Fruit fly (Drosophila melanogaster) whole organism, embryonic: ENCODE measurements around the gene CG5171.

ENCODE experiments used
- Antp ChIP-seq: fragments of 200-800 bp; sonication (Bioruptor generic); optimal IDR thresholded peaks from 3 replicates; lab custom pipeline; 2016; ENCODE audit warnings: missing biosample characterization, missing genetic modification characterization
- B-H2 ChIP-seq: fragments of 200-800 bp; sonication (Bioruptor generic); optimal IDR thresholded peaks from 2 replicates; lab custom pipeline; 2018; ENCODE audit warnings: missing biosample characterization, mild to moderate bottlenecking, missing genetic modification characterization
- BtbVII ChIP-seq: fragments of 200-800 bp; sonication (Bioruptor generic); optimal IDR thresholded peaks from 3 replicates; lab custom pipeline; 2017; ENCODE audit warnings: missing biosample characterization, mild to moderate bottlenecking, missing genetic modification characterization
- CG11085 ChIP-seq: fragments of 200-800 bp; sonication (Bioruptor generic); IDR thresholded peaks from 2 replicates; pipeline ENCODE4 v1.3.6; 2022; ENCODE audit warnings: missing biosample characterization, missing genetic modification characterization
- CG12155 ChIP-seq: fragments of 200-800 bp; sonication (Bioruptor generic); optimal IDR thresholded peaks from 3 replicates; lab custom pipeline; 2016; ENCODE audit warnings: missing biosample characterization, missing genetic modification characterization
- CG12299 ChIP-seq: fragments of 200-800 bp; sonication (Bioruptor generic); optimal IDR thresholded peaks from 2 replicates; lab custom pipeline; 2018; ENCODE audit warnings: missing biosample characterization, mild to moderate bottlenecking, missing genetic modification characterization
- CG14014 ChIP-seq: fragments of 200-800 bp; sonication (Bioruptor generic); IDR thresholded peaks from 2 replicates; pipeline ENCODE4 v1.3.6; 2022; ENCODE audit warnings: missing biosample characterization, missing genetic modification characterization
- CG16779 ChIP-seq: fragments of 200-800 bp; sonication (Bioruptor generic); IDR thresholded peaks from 2 replicates; pipeline ENCODE4 v1.3.6; 2022; ENCODE audit warnings: missing biosample characterization, missing genetic modification characterization
- CG17829 ChIP-seq: fragments of 200-800 bp; optimal IDR thresholded peaks from 2 replicates; lab custom pipeline; 2019; ENCODE audit warnings: missing biosample characterization, mild to moderate bottlenecking, missing genetic modification characterization, moderate library complexity
- CG18599 ChIP-seq: fragments of 200-800 bp; sonication (Bioruptor generic); optimal IDR thresholded peaks from 3 replicates; lab custom pipeline; 2017; ENCODE audit warnings: missing biosample characterization, missing genetic modification characterization, mild to moderate bottlenecking, moderate library complexity, missing genetic modification reagents
- CG3163 ChIP-seq: fragments of 200-800 bp; sonication (Bioruptor generic); optimal IDR thresholded peaks from 3 replicates; lab custom pipeline; 2016; ENCODE audit warnings: missing biosample characterization, missing genetic modification characterization
- CG3281 ChIP-seq: fragments of 200-800 bp; sonication (Bioruptor generic); optimal IDR thresholded peaks from 3 replicates; lab custom pipeline; 2017; ENCODE audit warnings: missing biosample characterization, mild to moderate bottlenecking, missing genetic modification characterization
- CG4617 ChIP-seq: fragments of 200-800 bp; sonication (Bioruptor generic); optimal IDR thresholded peaks from 3 replicates; lab custom pipeline; 2016; ENCODE audit warnings: missing biosample characterization, missing genetic modification characterization, borderline replicate concordance
- CG6683 ChIP-seq: fragments of 200-800 bp; sonication (Bioruptor generic); optimal IDR thresholded peaks from 2 replicates; lab custom pipeline; 2017; ENCODE audit warnings: missing biosample characterization, mild to moderate bottlenecking, missing genetic modification characterization, missing genetic modification reagents
- CG6765 ChIP-seq: fragments of 200-800 bp; sonication (Bioruptor generic); optimal IDR thresholded peaks from 3 replicates; lab custom pipeline; 2017; ENCODE audit warnings: missing biosample characterization, mild to moderate bottlenecking, missing genetic modification characterization
- CG6854 ChIP-seq: fragments of 200-800 bp; sonication (Bioruptor generic); optimal IDR thresholded peaks from 3 replicates; lab custom pipeline; 2017; ENCODE audit warnings: missing biosample characterization, mild to moderate bottlenecking, missing genetic modification characterization
- CG7839 ChIP-seq: fragments of 200-800 bp; sonication (Bioruptor generic); optimal IDR thresholded peaks from 3 replicates; lab custom pipeline; 2018; ENCODE audit warnings: missing biosample characterization, mild to moderate bottlenecking, missing genetic modification characterization, moderate library complexity
- CG8359 ChIP-seq: fragments of 200-800 bp; sonication (Bioruptor generic); optimal IDR thresholded peaks from 2 replicates; lab custom pipeline; 2017; ENCODE audit warnings: missing biosample characterization, mild to moderate bottlenecking, missing genetic modification characterization, borderline replicate concordance
- CG9437 ChIP-seq: fragments of 200-800 bp; sonication (Bioruptor generic); optimal IDR thresholded peaks from 2 replicates; lab custom pipeline; 2018; ENCODE audit warnings: missing biosample characterization, mild to moderate bottlenecking, missing genetic modification characterization
- CG9932 ChIP-seq: fragments of 200-800 bp; sonication (Bioruptor generic); IDR thresholded peaks from 2 replicates; pipeline ENCODE4 v1.3.6; 2022; ENCODE audit warnings: missing biosample characterization, missing genetic modification characterization
- Dek ChIP-seq: fragments of 200-800 bp; sonication (Bioruptor generic); optimal IDR thresholded peaks from 3 replicates; lab custom pipeline; 2019; ENCODE audit warnings: missing biosample characterization, mild to moderate bottlenecking, missing genetic modification characterization, moderate library complexity
- Doc2 ChIP-seq: fragments of 200-800 bp; sonication (Bioruptor generic); IDR thresholded peaks from 2 replicates; pipeline ENCODE4 v1.3.6; 2022; ENCODE audit warnings: missing biosample characterization, missing genetic modification characterization
- E2f1 ChIP-seq: fragments of 200-800 bp; sonication (Bioruptor generic); IDR thresholded peaks from 2 replicates; pipeline ENCODE4 v1.3.6; 2022; ENCODE audit warnings: missing biosample characterization, missing genetic modification characterization
- GATAe ChIP-seq: fragments of 200-800 bp; sonication (Bioruptor generic); conservative IDR thresholded peaks from 2 replicates; pipeline ENCODE4 v1.3.6; 2022; ENCODE audit warnings: missing biosample characterization, missing genetic modification characterization
- HLH4C ChIP-seq: fragments of 200-800 bp; sonication (Bioruptor generic); IDR thresholded peaks from 3 replicates; pipeline ENCODE4 v1.3.6; 2022; ENCODE audit warnings: missing biosample characterization, missing genetic modification characterization; ENCODE audit not compliant: partially characterized antibody
- Max ChIP-seq: fragments of 200-800 bp; sonication (Bioruptor generic); optimal IDR thresholded peaks from 2 replicates; lab custom pipeline; 2016; ENCODE audit warnings: missing biosample characterization, mild to moderate bottlenecking, missing genetic modification characterization
- NC2α ChIP-seq: fragments of 200-800 bp; sonication (Bioruptor generic); optimal IDR thresholded peaks from 2 replicates; lab custom pipeline; 2016; ENCODE audit warnings: missing biosample characterization, missing genetic modification characterization
- YL-1 ChIP-seq: fragments of 200-800 bp; sonication (Bioruptor generic); optimal IDR thresholded peaks from 3 replicates; lab custom pipeline; 2017; ENCODE audit warnings: missing biosample characterization, mild to moderate bottlenecking, missing genetic modification characterization
- ash1 ChIP-seq: fragments of 200-800 bp; sonication (Bioruptor generic); optimal IDR thresholded peaks from 2 replicates; lab custom pipeline; 2018; ENCODE audit warnings: missing biosample characterization, mild to moderate bottlenecking, missing genetic modification characterization
- dati ChIP-seq: fragments of 200-800 bp; sonication (Bioruptor generic); IDR thresholded peaks from 2 replicates; pipeline ENCODE4 v1.3.6; 2022; ENCODE audit warnings: missing biosample characterization, missing genetic modification characterization
- dmrt99B ChIP-seq: fragments of 200-800 bp; sonication (Bioruptor generic); optimal IDR thresholded peaks from 2 replicates; lab custom pipeline; 2018; ENCODE audit warnings: missing biosample characterization, mild to moderate bottlenecking, missing genetic modification characterization, moderate library complexity
- fd102C ChIP-seq: fragments of 200-800 bp; sonication (Bioruptor generic); optimal IDR thresholded peaks from 2 replicates; lab custom pipeline; 2018; ENCODE audit warnings: missing biosample characterization, mild to moderate bottlenecking, missing genetic modification characterization, moderate library complexity
- gt ChIP-seq: fragments of 200-800 bp; sonication (Bioruptor generic); IDR thresholded peaks from 2 replicates; pipeline ENCODE4 v1.3.6; 2022; ENCODE audit warnings: missing biosample characterization, missing genetic modification characterization
- hbn ChIP-seq: fragments of 200-800 bp; sonication (Bioruptor generic); IDR thresholded peaks from 2 replicates; pipeline ENCODE4 v1.3.6; 2022; ENCODE audit warnings: missing biosample characterization, missing genetic modification characterization; ENCODE audit not compliant: partially characterized antibody
- ind ChIP-seq: fragments of 200-800 bp; sonication (Bioruptor generic); optimal IDR thresholded peaks from 3 replicates; lab custom pipeline; 2016; ENCODE audit warnings: missing biosample characterization, missing genetic modification characterization
- kah ChIP-seq: fragments of 200-800 bp; sonication (Bioruptor generic); optimal IDR thresholded peaks from 2 replicates; lab custom pipeline; 2018; ENCODE audit warnings: missing biosample characterization, mild to moderate bottlenecking, missing genetic modification characterization
- ken ChIP-seq: fragments of 200-800 bp; sonication (Bioruptor generic); IDR thresholded peaks from 3 replicates; pipeline ENCODE4 v1.3.6; 2022; ENCODE audit warnings: missing biosample characterization, missing genetic modification characterization
- lab ChIP-seq: fragments of 200-800 bp; sonication (Bioruptor generic); optimal IDR thresholded peaks from 3 replicates; lab custom pipeline; 2017; ENCODE audit warnings: missing biosample characterization, missing genetic modification characterization, mild to moderate bottlenecking, moderate library complexity, missing genetic modification reagents
- lbe ChIP-seq: fragments of 200-800 bp; sonication (Bioruptor generic); optimal IDR thresholded peaks from 2 replicates; lab custom pipeline; 2016; ENCODE audit warnings: missing biosample characterization, mild to moderate bottlenecking, missing genetic modification characterization
- lmd ChIP-seq: fragments of 200-800 bp; sonication (Bioruptor generic); IDR thresholded peaks from 2 replicates; pipeline ENCODE4 v1.3.6; 2022; ENCODE audit warnings: missing biosample characterization, missing genetic modification characterization
- otp ChIP-seq: fragments of 200-800 bp; sonication (Bioruptor generic); IDR thresholded peaks from 3 replicates; pipeline ENCODE4, ENCODE4 v1.3.6; 2022; ENCODE audit warnings: missing biosample characterization, missing genetic modification characterization
- pan ChIP-seq, 4 experiments: fragments of >200 bp in 3 of 4; fragments of 200-800 bp in 1 of 4; sonication (Bioruptor generic) in 1 of 4; optimal IDR thresholded peaks in 3 of 4; IDR thresholded peaks in 1 of 4; 2 replicates each; pipeline versions ENCODE4 v1.3.6 to Lab custom; 2017 to 2022; ENCODE audit warnings: missing biosample characterization in 2 of 4, missing genetic modification characterization in 2 of 4, mixed read lengths in 1 of 4
- ranshi ChIP-seq: fragments of 200-800 bp; sonication (Bioruptor generic); IDR thresholded peaks from 2 replicates; pipeline ENCODE4 v1.3.6; 2022; ENCODE audit warnings: missing biosample characterization, missing genetic modification characterization
- sens ChIP-seq: fragments of 200-800 bp; sonication (Bioruptor generic); peaks from one replicate; lab custom pipeline; 2016; ENCODE audit warnings: missing biosample characterization, missing genetic modification characterization
- tgo ChIP-seq: fragments of 200-800 bp; sonication (Bioruptor generic); IDR thresholded peaks from 3 replicates; pipeline ENCODE4 v1.3.6; 2022; ENCODE audit warnings: missing biosample characterization, missing genetic modification characterization
- tin ChIP-seq: fragments of 200-800 bp; sonication (Bioruptor generic); optimal IDR thresholded peaks from 3 replicates; lab custom pipeline; 2016; ENCODE audit warnings: missing biosample characterization, missing genetic modification characterization
- vfl ChIP-seq: fragments of 200-800 bp; sonication (Bioruptor generic); optimal IDR thresholded peaks from 2 replicates; lab custom pipeline; 2016; ENCODE audit warnings: missing biosample characterization, missing genetic modification characterization
- wdn ChIP-seq: fragments of 200-800 bp; sonication (Bioruptor generic); IDR thresholded peaks from 2 replicates; pipeline ENCODE4 v1.3.6; 2022; ENCODE audit warnings: missing biosample characterization, missing genetic modification characterization
- wor ChIP-seq: fragments of 200-800 bp; sonication (Bioruptor generic); IDR thresholded peaks from 2 replicates; pipeline ENCODE4 v1.3.6; 2022; ENCODE audit warnings: missing biosample characterization, missing genetic modification characterization

Gene CG5171

dm6 chr2L:7434737-7435356, 33.7 kb downstream of the CG5171 start (continued):
- TF ChIP-seq dati: no peak
- peak; percentile 38 for TF ChIP-seq ranshi (GFP tag; lab: Robert Waterston, UW)
- TF ChIP-seq Dek (tag; lab: Kevin White, UChicago): peak; percentile 45
- peak; percentile 6 for TF ChIP-seq ind (GFP tag; lab: Kevin White, UChicago)
- no peak for TF ChIP-seq GATAe (GFP tag; lab: Robert Waterston, UW)
- peak; percentile 26 for TF ChIP-seq sens (GFP tag; lab: Kevin White, UChicago)
- TF ChIP-seq CG9437 (GFP tag; lab: Kevin White, UChicago): no peak
- peak; percentile 5; the same call in 1 of the 3 replicates for TF ChIP-seq ken (GFP tag; lab: Robert Waterston, UW)
- TF ChIP-seq CG12299 (tag; lab: Kevin White, UChicago): peak; percentile 28
- 0 out of 2 replicates have a peak, but pooled peaks have one; percentile 67 for TF ChIP-seq wdn (GFP tag; lab: Robert Waterston, UW)
- TF ChIP-seq ash1 (GFP tag; lab: Kevin White, UChicago): no peak
- TF ChIP-seq gt (GFP tag; lab: Robert Waterston, UW): no peak
- TF ChIP-seq Doc2 (GFP tag; lab: Robert Waterston, UW): no peak
- TF ChIP-seq CG7839: peak; percentile 42
- peak; percentile 69; the same call in 1 of the 2 replicates for TF ChIP-seq CG14014 (GFP tag; lab: Robert Waterston, UW)
- peak; percentile 61 for TF ChIP-seq lmd (GFP tag; lab: Robert Waterston, UW)
- TF ChIP-seq vfl (GFP tag; lab: Kevin White, UChicago): no peak
- TF ChIP-seq CG6765 (GFP tag; lab: Kevin White, UChicago): peak; percentile 2
- no peak for TF ChIP-seq YL-1
- TF ChIP-seq NC2α (GFP tag; lab: Kevin White, UChicago): no peak
- TF ChIP-seq CG12155 (GFP tag; lab: Kevin White, UChicago): peak; percentile 12
- no peak for TF ChIP-seq hbn (GFP tag; lab: Robert Waterston, UW)
- TF ChIP-seq wor: no peak
- peak; percentile 82 for TF ChIP-seq CG9932
- peak; percentile 34 for TF ChIP-seq BtbVII (GFP tag; lab: Kevin White, UChicago)
- TF ChIP-seq CG11085 (GFP tag; lab: Robert Waterston, UW): peak; percentile 37; the same call in 1 of the 2 replicates
- peak; percentile 51; the same call in 1 of the 2 replicates for TF ChIP-seq E2f1
- no peak for TF ChIP-seq CG4617
- TF ChIP-seq CG6854: peak; percentile 63
- peak; percentile 18 for TF ChIP-seq B-H2 (GFP tag; lab: Kevin White, UChicago)
- TF ChIP-seq tin (GFP tag; lab: Kevin White, UChicago): peak; percentile 22
- TF ChIP-seq pan (optimal IDR thresholded peaks at IDR 0.05; lab: Kevin White, UChicago): no peak
- peak in 1 of 2 experiments; percentile 55 for TF ChIP-seq pan (GFP tag; optimal IDR thresholded peaks at IDR 0.05 in 1 of 2, IDR thresholded peaks at IDR 0.05 in 1 of 2)
- no peak for TF ChIP-seq CG16779
- TF ChIP-seq Antp (GFP tag; lab: Kevin White, UChicago): no peak
- no peak for TF ChIP-seq fd102C (GFP tag; lab: Kevin White, UChicago)
- TF ChIP-seq CG6683 (GFP tag; lab: Kevin White, UChicago): no peak
- TF ChIP-seq tgo (GFP tag; lab: Robert Waterston, UW): peak; percentile 64; the same call in 2 of the 3 replicates
- TF ChIP-seq lbe: no peak
- peak; percentile 62 for TF ChIP-seq lab
- peak; percentile 13 for TF ChIP-seq CG3281 (GFP tag; lab: Kevin White, UChicago)
- TF ChIP-seq Max: no peak
- no peak for TF ChIP-seq HLH4C (GFP tag; lab: Robert Waterston, UW)
- no peak for TF ChIP-seq kah (GFP tag; lab: Kevin White, UChicago)
- peak; percentile 67 for TF ChIP-seq CG18599 (GFP tag; lab: Kevin White, UChicago)
- TF ChIP-seq CG17829 (tag; lab: Kevin White, UChicago): no peak
- TF ChIP-seq CG8359 (GFP tag; lab: Kevin White, UChicago): no peak
- TF ChIP-seq CG3163 (GFP tag; lab: Kevin White, UChicago): no peak
- TF ChIP-seq dmrt99B (tag; lab: Kevin White, UChicago): peak; percentile 12
- no peak for TF ChIP-seq otp (GFP tag; lab: Robert Waterston, UW)
